Fruit fly (Drosophila melanogaster): ENCODE results near the gene Gr92a.

The Gr92a gene

DNA sequence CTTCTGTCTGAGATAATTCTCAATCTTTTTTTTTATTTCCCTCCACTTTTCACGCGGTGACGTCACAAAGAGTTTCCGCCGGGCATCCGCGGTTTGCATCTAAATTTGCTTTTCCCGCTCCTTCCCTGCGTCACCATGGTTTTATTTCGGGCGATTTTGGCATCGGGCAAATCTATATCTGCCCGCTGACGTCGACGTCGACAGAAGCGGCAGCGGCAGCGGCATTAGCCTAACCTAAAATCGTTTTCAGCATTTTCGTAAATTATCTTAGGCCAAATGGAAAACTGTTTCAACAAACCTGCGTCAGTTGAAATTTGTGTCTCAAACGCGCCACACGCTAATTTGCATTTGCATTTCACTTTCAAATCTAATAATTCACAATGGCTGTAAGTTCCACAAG is 48.3 kb downstream of the Gr92a start, which contains the start of gene CG5023:
Gene CG5023 (plus strand): TSS at position 301 of the 400 bp plus-strand sequence.
- TF ChIP-seq CG17806 (tag; optimal IDR thresholded peaks at IDR 0.05) (no peak), CG9948 (tag; optimal IDR thresholded peaks at IDR 0.05) (no peak), Pif1B (GFP tag; optimal IDR thresholded peaks at IDR 0.05) (no peak), Ets98B (GFP tag; IDR thresholded peaks at IDR 0.05) (no peak), CG15710 (tag; optimal IDR thresholded peaks at IDR 0.05) (no peak), CG14655 (GFP tag; optimal IDR thresholded peaks at IDR 0.05) (no peak), CG13204 (GFP tag; optimal IDR thresholded peaks at IDR 0.05) (no peak), CG10348 (GFP tag; IDR thresholded peaks at IDR 0.05) (no peak), EcR (GFP tag; optimal IDR thresholded peaks at IDR 0.05) (no peak), CG4496 (GFP tag; IDR thresholded peaks at IDR 0.05) (no peak), rn (GFP tag; IDR thresholded peaks at IDR 0.05) (no peak), gl (tag; optimal IDR thresholded peaks at IDR 0.05) (no peak), fd96Ca (GFP tag; IDR thresholded peaks at IDR 0.05) (no peak), CG8159 (tag; optimal IDR thresholded peaks at IDR 0.05) (no peak), D1 (tag; optimal IDR thresholded peaks at IDR 0.05) (no peak), CG32121 (GFP tag; IDR thresholded peaks at IDR 0.05) (no peak), Pif1A (GFP tag; optimal IDR thresholded peaks at IDR 0.05) (no peak), CG12605 (GFP tag; IDR thresholded peaks at IDR 0.05) (no peak)

Measured in whole organism, pupa.